Worm (Caenorhabditis elegans): Measurements from ENCODE around the gene srg-11.

DNA sequence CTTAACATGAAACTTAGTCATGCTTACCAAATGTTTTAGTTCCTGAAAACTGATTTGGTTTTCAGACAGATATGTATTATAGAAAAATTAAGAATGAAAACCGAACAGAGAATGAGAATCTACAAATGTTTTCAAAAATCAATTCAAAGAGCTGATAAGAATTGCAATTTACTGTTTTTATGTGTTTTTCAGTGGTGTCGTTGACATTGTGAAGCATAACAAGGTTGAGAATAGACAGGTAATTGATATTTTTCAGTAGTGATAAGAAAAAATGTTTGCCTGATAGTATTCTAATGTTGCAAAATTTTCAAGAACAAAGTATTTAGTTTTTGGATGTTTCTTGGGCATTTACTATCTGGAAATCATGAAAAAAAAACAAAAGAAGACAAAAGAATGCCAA, 36.6 kb upstream of the srg-11 start, which contains the start of gene pfas-1:
- TF ChIP-seq dao-5 (tag; optimal IDR thresholded peaks at IDR 0.05) = no peak
- TF ChIP-seq him-1 (tag; optimal IDR thresholded peaks at IDR 0.05) = no peak

Measured in whole organism, L4/young adult.